Worm (Caenorhabditis elegans) whole organism, L1 larva: ENCODE data around the gene tmed-13.

ENCODE experiments used
- C04F5.9 ChIP-seq: sonication (generic microtip); optimal IDR thresholded peaks from 2 replicates; lab custom pipeline; 2016; ENCODE audit warnings: missing genetic modification characterization, missing compliant biosample characterization
- C16A3.4 ChIP-seq: fragments of 150-350 bp; optimal IDR thresholded peaks from 2 replicates; lab custom pipeline; 2014; ENCODE audit warnings: missing biosample characterization, missing genetic modification characterization
- F16B12.6 ChIP-seq: fragments of 150-350 bp; optimal IDR thresholded peaks from 2 replicates; lab custom pipeline; 2014; ENCODE audit warnings: missing biosample characterization, missing genetic modification characterization
- aha-1 ChIP-seq: fragments of 150-350 bp; optimal IDR thresholded peaks from 2 replicates; lab custom pipeline; 2014; ENCODE audit warnings: missing biosample characterization, missing genetic modification characterization
- alr-1 ChIP-seq: fragments of 200-800 bp; sonication (Bioruptor generic); optimal IDR thresholded peaks from 2 replicates; lab custom pipeline; 2018; ENCODE audit warnings: borderline replicate concordance, mild to moderate bottlenecking, missing genetic modification characterization, missing compliant biosample characterization
- ama-1 ChIP-seq: fragments of 150-350 bp; optimal IDR thresholded peaks from 2 replicates; lab custom pipeline; 2014
- ceh-63 ChIP-seq: fragments of 200-800 bp; sonication (Bioruptor generic); optimal IDR thresholded peaks from 2 replicates; lab custom pipeline; 2018; ENCODE audit warnings: mild to moderate bottlenecking, missing genetic modification characterization, missing compliant biosample characterization
- ceh-82 ChIP-seq, 3 experiments: fragments of 150-350 bp in 1 of 3; sonication (generic microtip) in 2 of 3; optimal IDR thresholded peaks; 2 replicates each; lab custom pipeline; 2014 to 2017; ENCODE audit warnings: missing biosample characterization in 3 of 3, missing genetic modification characterization in 3 of 3
- ceh-90 ChIP-seq: sonication (generic microtip); optimal IDR thresholded peaks from 2 replicates; lab custom pipeline; 2016; ENCODE audit warnings: missing genetic modification characterization, missing compliant biosample characterization
- ces-1 ChIP-seq: fragments of 150-350 bp; optimal IDR thresholded peaks from 2 replicates; lab custom pipeline; 2014; ENCODE audit warnings: missing biosample characterization, missing genetic modification reagents, missing genetic modification characterization
- dpl-1 ChIP-seq, 3 experiments: fragments of 150-350 bp in 2 of 3; sonication (generic microtip) in 1 of 3; optimal IDR thresholded peaks; 2 replicates each; lab custom pipeline; 2014 to 2017; ENCODE audit warnings: missing biosample characterization in 3 of 3, missing genetic modification characterization in 3 of 3, missing genetic modification reagents in 3 of 3
- dsc-1 ChIP-seq: sonication (generic microtip); optimal IDR thresholded peaks from 2 replicates; lab custom pipeline; 2016; ENCODE audit warnings: mild to moderate bottlenecking, missing genetic modification characterization, missing compliant biosample characterization
- efl-1 ChIP-seq, 4 experiments: fragments of 150-350 bp; optimal IDR thresholded peaks in 3 of 4; peaks in 1 of 4; 1 replicate in 1 of 4; 2 replicates in 3 of 4; lab custom pipeline; 2014; ENCODE audit warnings: missing biosample characterization in 2 of 4, missing genetic modification characterization in 2 of 4, missing genetic modification reagents in 2 of 4
- elt-2 ChIP-seq: sonication (generic microtip); optimal IDR thresholded peaks from 2 replicates; lab custom pipeline; 2016; ENCODE audit warnings: missing genetic modification characterization, mild to moderate bottlenecking, inconsistent platforms, missing compliant biosample characterization, missing genetic modification reagents
- elt-3 ChIP-seq, 6 experiments: fragments of 150-350 bp in 1 of 6; sonication (generic microtip); optimal IDR thresholded peaks; 2 replicates each; lab custom pipeline; 2017 to 2018; ENCODE audit warnings: missing biosample characterization in 6 of 6, missing genetic modification characterization in 6 of 6, inconsistent platforms in 1 of 6
- ets-5 ChIP-seq: fragments of 200-800 bp; sonication (Bioruptor generic); IDR thresholded peaks from 2 replicates; pipeline ENCODE4 v1.3.6; 2022; ENCODE audit warnings: missing genetic modification characterization, missing compliant biosample characterization
- fkh-10 ChIP-seq: sonication (generic microtip); optimal IDR thresholded peaks from 2 replicates; lab custom pipeline; 2017; ENCODE audit warnings: missing biosample characterization, missing genetic modification reagents, missing genetic modification characterization
- fkh-4 ChIP-seq: sonication (generic microtip); optimal IDR thresholded peaks from 2 replicates; lab custom pipeline; 2016; ENCODE audit warnings: missing compliant biosample characterization, missing genetic modification characterization, borderline replicate concordance
- fkh-8 ChIP-seq: sonication (generic microtip); optimal IDR thresholded peaks from 2 replicates; lab custom pipeline; 2016; ENCODE audit warnings: mild to moderate bottlenecking, missing genetic modification characterization, missing compliant biosample characterization
- hlh-4 ChIP-seq: sonication (generic microtip); optimal IDR thresholded peaks from 2 replicates; lab custom pipeline; 2016; ENCODE audit warnings: mild to moderate bottlenecking, missing genetic modification characterization, missing compliant biosample characterization
- hpl-2 ChIP-seq: fragments of 150-350 bp; optimal IDR thresholded peaks from 2 replicates; lab custom pipeline; 2014; ENCODE audit warnings: missing biosample characterization, missing genetic modification reagents, missing genetic modification characterization
- isw-1 ChIP-seq: fragments of 200-800 bp; sonication (Bioruptor generic); IDR thresholded peaks from 2 replicates; pipeline ENCODE4 v1.3.6; 2022; ENCODE audit warnings: missing genetic modification characterization, missing compliant biosample characterization
- lin-13 ChIP-seq: fragments of 150-350 bp; optimal IDR thresholded peaks from 2 replicates; lab custom pipeline; 2014; ENCODE audit warnings: missing biosample characterization, missing genetic modification reagents, missing genetic modification characterization
- lin-39 ChIP-seq: fragments of 150-350 bp; optimal IDR thresholded peaks from 2 replicates; lab custom pipeline; 2014; ENCODE audit warnings: missing biosample characterization, missing genetic modification reagents, missing genetic modification characterization
- lsy-2 ChIP-seq, 2 experiments: fragments of 150-350 bp; optimal IDR thresholded peaks; 2 replicates each; lab custom pipeline; 2014; ENCODE audit warnings: missing biosample characterization in 2 of 2, missing genetic modification characterization in 2 of 2
- mab-9 ChIP-seq: fragments of 200-800 bp; sonication (Bioruptor generic); IDR thresholded peaks from 2 replicates; pipeline ENCODE4 v1.3.6; 2022; ENCODE audit warnings: missing genetic modification reagents, missing genetic modification characterization, missing compliant biosample characterization
- mef-2 ChIP-seq: fragments of 150-350 bp; optimal IDR thresholded peaks from 2 replicates; lab custom pipeline; 2014; ENCODE audit warnings: missing biosample characterization, missing genetic modification characterization
- nhr-19 ChIP-seq: fragments of 200-800 bp; sonication (Bioruptor generic); conservative IDR thresholded peaks from 2 replicates; pipeline ENCODE4 v1.3.6; 2022; ENCODE audit warnings: missing genetic modification characterization, missing compliant biosample characterization
- nhr-20 ChIP-seq: sonication (generic microtip); optimal IDR thresholded peaks from 2 replicates; lab custom pipeline; 2016; ENCODE audit warnings: mild to moderate bottlenecking, missing genetic modification characterization, missing compliant biosample characterization
- nhr-47 ChIP-seq: sonication (generic microtip); optimal IDR thresholded peaks from 2 replicates; lab custom pipeline; 2016; ENCODE audit warnings: mild to moderate bottlenecking, missing genetic modification characterization, moderate library complexity, missing compliant biosample characterization
- nhr-71 ChIP-seq: sonication (generic microtip); optimal IDR thresholded peaks from 2 replicates; lab custom pipeline; 2016; ENCODE audit warnings: mild to moderate bottlenecking, missing genetic modification characterization, moderate library complexity, missing compliant biosample characterization
- nhr-77 ChIP-seq: fragments of 150-350 bp; optimal IDR thresholded peaks from 2 replicates; lab custom pipeline; 2014; ENCODE audit warnings: missing biosample characterization, missing genetic modification characterization
- nhr-85 ChIP-seq: sonication (generic microtip); peaks from one replicate; lab custom pipeline; 2016; ENCODE audit warnings: missing genetic modification characterization, inconsistent platforms, missing compliant biosample characterization
- nhr-90 ChIP-seq: sonication (generic microtip); optimal IDR thresholded peaks from 2 replicates; lab custom pipeline; 2016; ENCODE audit warnings: mild to moderate bottlenecking, missing genetic modification characterization, missing compliant biosample characterization; ENCODE audit not compliant: poor library complexity
- pag-3 ChIP-seq: sonication (generic microtip); optimal IDR thresholded peaks from 2 replicates; lab custom pipeline; 2017; ENCODE audit warnings: missing genetic modification characterization, mild to moderate bottlenecking, missing compliant biosample characterization, antibody characterized with exemption, borderline replicate concordance; ENCODE audit not compliant: insufficient read depth
- snu-23 ChIP-seq: sonication (generic microtip); optimal IDR thresholded peaks from 2 replicates; lab custom pipeline; 2016; ENCODE audit warnings: missing genetic modification characterization, missing compliant biosample characterization
- swsn-7 ChIP-seq: sonication (generic microtip); optimal IDR thresholded peaks from 2 replicates; lab custom pipeline; 2016; ENCODE audit warnings: missing genetic modification characterization, missing compliant biosample characterization
- tbx-2 ChIP-seq: sonication (generic microtip); optimal IDR thresholded peaks from 2 replicates; lab custom pipeline; 2016; ENCODE audit warnings: missing genetic modification characterization, missing compliant biosample characterization
- tlp-1 ChIP-seq: fragments of 150-350 bp; optimal IDR thresholded peaks from 2 replicates; lab custom pipeline; 2014; ENCODE audit warnings: missing biosample characterization, missing genetic modification characterization
- unc-130 ChIP-seq: fragments of 150-350 bp; optimal IDR thresholded peaks from 2 replicates; lab custom pipeline; 2017; ENCODE audit warnings: missing biosample characterization, missing genetic modification characterization, inconsistent platforms
- unc-86 ChIP-seq: sonication (generic microtip); optimal IDR thresholded peaks from 2 replicates; lab custom pipeline; 2016; ENCODE audit warnings: missing genetic modification characterization, missing compliant biosample characterization
- zag-1 ChIP-seq: fragments of 150-350 bp; optimal IDR thresholded peaks from 2 replicates; lab custom pipeline; 2014; ENCODE audit warnings: missing biosample characterization, missing genetic modification characterization
- zip-4 ChIP-seq: fragments of 200-800 bp; sonication (Bioruptor generic); optimal IDR thresholded peaks from 2 replicates; lab custom pipeline; 2018; ENCODE audit warnings: mild to moderate bottlenecking, missing genetic modification characterization, moderate library complexity, missing compliant biosample characterization
- ztf-4 ChIP-seq: fragments of 150-350 bp; optimal IDR thresholded peaks from 2 replicates; lab custom pipeline; 2014; ENCODE audit warnings: missing biosample characterization, missing genetic modification characterization

The tmed-13 gene

ce11 chrIV:6511767-6512166 lies 40.6 kb upstream of the tmed-13 start:
- TF ChIP-seq fkh-4 (tag; lab: Kevin White, UChicago) (no peak), snu-23 (GFP tag; lab: Kevin White, UChicago) (no peak), fkh-8 (peak; percentile 61), zip-4 (GFP tag; lab: Kevin White, UChicago) (no peak), hlh-4 (tag; lab: Kevin White, UChicago) (peak; percentile 91), nhr-71 (peak; percentile 60), elt-3 (tag; optimal IDR thresholded peaks at IDR 0.05; lab: Kevin White, UChicago) (no peak), nhr-85 (tag; lab: Kevin White, UChicago) (no peak), fkh-10 (GFP tag; lab: Kevin White, UChicago) (no peak), isw-1 (GFP tag; lab: Robert Waterston, UW) (no peak), nhr-47 (tag; lab: Kevin White, UChicago) (peak; percentile 64), swsn-7 (peak; percentile 0), ceh-82 (tag; optimal IDR thresholded peaks at IDR 0.05; lab: Kevin White, UChicago) (no peak)
- TF ChIP-seq, all 84 proteins: peak for 5

- TF ChIP-seq ceh-90 (tag; lab: Kevin White, UChicago) (no peak), ets-5 (GFP tag; lab: Robert Waterston, UW) (no peak), dsc-1 (tag; lab: Kevin White, UChicago) (no peak), aha-1 (tag; lab: Kevin White, UChicago) (no peak), elt-3 (tag; optimal IDR thresholded peaks at IDR 0.05; lab: Kevin White, UChicago) (no peak), ceh-63 (no peak), nhr-85 (tag; lab: Kevin White, UChicago) (no peak)
Measured at ce11 chrIV:6506424-6506823, 35.2 kb upstream of the tmed-13 start, which contains the start of gene pqn-89. Gene pqn-89, plus strand, starts transcription at chrIV:6506724.

- TF ChIP-seq pag-3 (no peak), hpl-2 (no peak), efl-1 (optimal IDR thresholded peaks at IDR 0.05; lab: Kevin White, UChicago) (no peak), efl-1 (GFP tag; optimal IDR thresholded peaks at IDR 0.05 in 1 of 2; lab: Kevin White, UChicago) (peak in 1 of 2 experiments; percentile 86), alr-1 (tag; lab: Kevin White, UChicago) (no peak), ztf-4 (tag; lab: Kevin White, UChicago) (no peak), C16A3.4 (tag; lab: Kevin White, UChicago) (no peak), tbx-2 (tag; lab: Kevin White, UChicago) (no peak), mef-2 (tag; lab: Kevin White, UChicago) (no peak), tlp-1 (tag; lab: Kevin White, UChicago) (no peak), elt-2 (peak; percentile 54), ceh-90 (tag; lab: Kevin White, UChicago) (no peak), nhr-90 (tag; lab: Kevin White, UChicago) (peak; percentile 8), ama-1 (lab: Kevin White, UChicago) (no peak), ces-1 (GFP tag; lab: Kevin White, UChicago) (no peak)
Measured at ce11 chrIV:6502725-6503124, 31.5 kb upstream of the tmed-13 start.

ce11 chrIV:6500843-6501242 lies 29.7 kb upstream of the tmed-13 start:
- peak in 1 of 2 experiments; percentile 7 for TF ChIP-seq efl-1 (optimal IDR thresholded peaks at IDR 0.05; lab: Kevin White, UChicago)
- TF ChIP-seq efl-1 (GFP tag; optimal IDR thresholded peaks at IDR 0.05 in 1 of 2; lab: Kevin White, UChicago): peak in 1 of 2 experiments; percentile 58
- TF ChIP-seq unc-86 (tag; lab: Kevin White, UChicago): no peak
- TF ChIP-seq lsy-2 (tag; optimal IDR thresholded peaks at IDR 0.05; lab: Kevin White, UChicago): peak in 1 of 2 experiments; percentile 37
- TF ChIP-seq unc-130 (tag; lab: Kevin White, UChicago): no peak
- TF ChIP-seq mab-9: no peak
- peak in 1 of 3 experiments; percentile 6 for TF ChIP-seq dpl-1 (GFP tag; optimal IDR thresholded peaks at IDR 0.05; lab: Kevin White, UChicago)
- TF ChIP-seq hlh-4 (tag; lab: Kevin White, UChicago): no peak
- peak; percentile 56 for TF ChIP-seq nhr-90 (tag; lab: Kevin White, UChicago)
- TF ChIP-seq nhr-20: peak; percentile 51
- no peak for TF ChIP-seq F16B12.6 (tag; lab: Kevin White, UChicago)
- TF ChIP-seq nhr-47 (tag; lab: Kevin White, UChicago): no peak
- no peak for TF ChIP-seq snu-23 (GFP tag; lab: Kevin White, UChicago)
- TF ChIP-seq zag-1 (tag; lab: Kevin White, UChicago): no peak
- no peak for TF ChIP-seq fkh-8
- no peak for TF ChIP-seq lin-13 (GFP tag; lab: Kevin White, UChicago)
- TF ChIP-seq swsn-7: peak; percentile 20
- TF ChIP-seq elt-2: peak; percentile 69
- TF ChIP-seq ets-5 (GFP tag; lab: Robert Waterston, UW): no peak
- TF ChIP-seq nhr-77: peak; percentile 72
- no peak for TF ChIP-seq nhr-19 (GFP tag; lab: Robert Waterston, UW)
- no peak for TF ChIP-seq lin-39 (tag; lab: Kevin White, UChicago)
- TF ChIP-seq alr-1 (tag; lab: Kevin White, UChicago): no peak
- TF ChIP-seq pag-3: no peak
- TF ChIP-seq tbx-2 (tag; lab: Kevin White, UChicago): peak; percentile 72
- TF ChIP-seq C04F5.9 (tag; lab: Kevin White, UChicago): no peak
